Fruit fly (Drosophila melanogaster) whole organism, embryonic: ENCODE data around the gene CG43630.

Source experiments
- BEAF-32 ChIP-seq: fragments of 200-800 bp; sonication (Bioruptor generic); optimal IDR thresholded peaks from 3 replicates; lab custom pipeline; 2017; ENCODE audit warnings: missing biosample characterization, missing genetic modification characterization, mild to moderate bottlenecking, moderate library complexity, missing genetic modification reagents
- CG12236 ChIP-seq: fragments of 200-800 bp; sonication (Bioruptor generic); optimal IDR thresholded peaks from 2 replicates; lab custom pipeline; 2016; ENCODE audit warnings: missing biosample characterization, missing genetic modification characterization
- CG12659 ChIP-seq: fragments of 200-800 bp; sonication (Bioruptor generic); optimal IDR thresholded peaks from 3 replicates; lab custom pipeline; 2017; ENCODE audit warnings: mild to moderate bottlenecking, missing biosample characterization, missing genetic modification reagents, missing genetic modification characterization
- CG12769 ChIP-seq: fragments of 200-800 bp; sonication (Bioruptor generic); optimal IDR thresholded peaks from 2 replicates; lab custom pipeline; 2019; ENCODE audit warnings: missing biosample characterization, mild to moderate bottlenecking, missing genetic modification characterization, moderate library complexity
- CG13894 ChIP-seq: fragments of 200-800 bp; sonication (Bioruptor generic); optimal IDR thresholded peaks from 3 replicates; lab custom pipeline; 2018; ENCODE audit warnings: missing biosample characterization, mild to moderate bottlenecking, missing genetic modification characterization, moderate library complexity
- CG14050 ChIP-seq: fragments of 200-800 bp; sonication (Bioruptor generic); IDR thresholded peaks from 3 replicates; pipeline ENCODE4 v1.3.6; 2022; ENCODE audit warnings: missing biosample characterization, missing genetic modification characterization
- CG14441 ChIP-seq: fragments of 200-800 bp; sonication (Bioruptor generic); IDR thresholded peaks from 2 replicates; pipeline ENCODE4 v1.3.6; 2022; ENCODE audit warnings: missing biosample characterization, missing genetic modification characterization
- CG15479 ChIP-seq: fragments of 200-800 bp; sonication (Bioruptor generic); optimal IDR thresholded peaks from 3 replicates; lab custom pipeline; 2019; ENCODE audit warnings: missing biosample characterization, mild to moderate bottlenecking, missing genetic modification characterization, moderate library complexity
- CG1647 ChIP-seq: fragments of 200-800 bp; sonication (Bioruptor generic); optimal IDR thresholded peaks from 3 replicates; lab custom pipeline; 2016; ENCODE audit warnings: missing biosample characterization, missing genetic modification characterization
- CG16813 ChIP-seq: fragments of 200-800 bp; sonication (Bioruptor generic); IDR thresholded peaks from 3 replicates; pipeline ENCODE4 v1.3.6; 2022; ENCODE audit warnings: missing biosample characterization, missing genetic modification characterization; ENCODE audit not compliant: partially characterized antibody
- CG17328 ChIP-seq: fragments of 200-800 bp; sonication (Bioruptor generic); IDR thresholded peaks from 2 replicates; pipeline ENCODE4 v1.3.6; 2022; ENCODE audit warnings: missing biosample characterization, missing genetic modification characterization
- CG1832 ChIP-seq: fragments of 200-800 bp; sonication (Bioruptor generic); optimal IDR thresholded peaks from 2 replicates; lab custom pipeline; 2017; ENCODE audit warnings: missing biosample characterization, mild to moderate bottlenecking, missing genetic modification characterization, inconsistent platforms
- CG18619 ChIP-seq: fragments of 200-800 bp; sonication (Bioruptor generic); optimal IDR thresholded peaks from 3 replicates; lab custom pipeline; 2017; ENCODE audit warnings: missing biosample characterization, mild to moderate bottlenecking, missing genetic modification characterization
- CG2129 ChIP-seq: fragments of 200-800 bp; sonication (Bioruptor generic); IDR thresholded peaks from 2 replicates; pipeline ENCODE4 v1.3.6; 2022; ENCODE audit warnings: missing biosample characterization, missing genetic modification characterization; ENCODE audit not compliant: partially characterized antibody
- CG30431 ChIP-seq: fragments of 200-800 bp; sonication (Bioruptor generic); optimal IDR thresholded peaks from 2 replicates; lab custom pipeline; 2017; ENCODE audit warnings: missing biosample characterization, missing genetic modification characterization
- CG42726 ChIP-seq: fragments of 200-800 bp; sonication (Bioruptor generic); IDR thresholded peaks from 2 replicates; pipeline ENCODE4 v1.3.6; 2022; ENCODE audit warnings: missing biosample characterization, missing genetic modification characterization; ENCODE audit not compliant: partially characterized antibody
- CG43689 ChIP-seq: fragments of 200-800 bp; sonication (Bioruptor generic); IDR thresholded peaks from 2 replicates; pipeline ENCODE4 v1.3.6; 2022; ENCODE audit warnings: missing biosample characterization, missing genetic modification characterization
- CG4404 ChIP-seq: fragments of 200-800 bp; sonication (Bioruptor generic); IDR thresholded peaks from 2 replicates; pipeline ENCODE4 v1.3.6; 2022; ENCODE audit warnings: missing biosample characterization, missing genetic modification characterization
- CG6854 ChIP-seq: fragments of 200-800 bp; sonication (Bioruptor generic); optimal IDR thresholded peaks from 3 replicates; lab custom pipeline; 2017; ENCODE audit warnings: missing biosample characterization, mild to moderate bottlenecking, missing genetic modification characterization
- CG7271 ChIP-seq: fragments of 200-800 bp; sonication (Bioruptor generic); optimal IDR thresholded peaks from 2 replicates; lab custom pipeline; 2018; ENCODE audit warnings: missing biosample characterization, mild to moderate bottlenecking, missing genetic modification characterization, moderate library complexity
- CG7372 ChIP-seq: fragments of 200-800 bp; sonication (Bioruptor generic); IDR thresholded peaks from 2 replicates; pipeline ENCODE4 v1.3.6; 2022; ENCODE audit warnings: missing biosample characterization, missing genetic modification characterization
- CG7928 ChIP-seq: fragments of 200-800 bp; sonication (Bioruptor generic); optimal IDR thresholded peaks from 2 replicates; lab custom pipeline; 2017; ENCODE audit warnings: missing biosample characterization, mild to moderate bottlenecking, missing genetic modification characterization
- CG9437 ChIP-seq: fragments of 200-800 bp; sonication (Bioruptor generic); optimal IDR thresholded peaks from 2 replicates; lab custom pipeline; 2018; ENCODE audit warnings: missing biosample characterization, mild to moderate bottlenecking, missing genetic modification characterization
- Dip3 ChIP-seq: fragments of 200-800 bp; sonication (Bioruptor generic); optimal IDR thresholded peaks from 3 replicates; lab custom pipeline; 2016; ENCODE audit warnings: missing biosample characterization, missing genetic modification characterization
- Eip74EF ChIP-seq, 2 experiments: fragments of 200-800 bp in 1 of 2; fragments of >200 bp in 1 of 2; sonication (Bioruptor generic) in 1 of 2; optimal IDR thresholded peaks; 2 replicates each; lab custom pipeline; 2017 to 2019; ENCODE audit warnings: missing biosample characterization in 2 of 2, missing genetic modification characterization in 2 of 2, mild to moderate bottlenecking in 1 of 2, moderate library complexity in 1 of 2
- HLH3B ChIP-seq: fragments of 200-800 bp; sonication (Bioruptor generic); IDR thresholded peaks from 2 replicates; pipeline ENCODE4 v1.3.6; 2022; ENCODE audit warnings: missing biosample characterization, missing genetic modification characterization
- NC2α ChIP-seq: fragments of 200-800 bp; sonication (Bioruptor generic); optimal IDR thresholded peaks from 2 replicates; lab custom pipeline; 2016; ENCODE audit warnings: missing biosample characterization, missing genetic modification characterization
- NC2β ChIP-seq: fragments of 200-800 bp; sonication (Bioruptor generic); optimal IDR thresholded peaks from 2 replicates; lab custom pipeline; 2016; ENCODE audit warnings: missing biosample characterization, missing genetic modification characterization
- NfI ChIP-seq: fragments of 200-800 bp; sonication (Bioruptor generic); optimal IDR thresholded peaks from 3 replicates; lab custom pipeline; 2018; ENCODE audit warnings: missing biosample characterization, mild to moderate bottlenecking, missing genetic modification characterization, moderate library complexity
- Oaz ChIP-seq: fragments of 200-800 bp; sonication (Bioruptor generic); IDR thresholded peaks from 2 replicates; pipeline ENCODE4 v1.3.6; 2022; ENCODE audit warnings: missing biosample characterization, missing genetic modification characterization
- Sin3A ChIP-seq: fragments of >200 bp; optimal IDR thresholded peaks from 2 replicates; lab custom pipeline; 2018
- abd-A ChIP-seq: fragments of 200-800 bp; sonication (Bioruptor generic); optimal IDR thresholded peaks from 3 replicates; lab custom pipeline; 2019; ENCODE audit warnings: missing biosample characterization, mild to moderate bottlenecking, missing genetic modification characterization, moderate library complexity
- fd3F ChIP-seq: fragments of 200-800 bp; sonication (Bioruptor generic); optimal IDR thresholded peaks from 2 replicates; lab custom pipeline; 2018; ENCODE audit warnings: missing biosample characterization, mild to moderate bottlenecking, missing genetic modification characterization, moderate library complexity
- ftz-f1 ChIP-seq: fragments of 200-800 bp; sonication (Bioruptor generic); optimal IDR thresholded peaks from 2 replicates; lab custom pipeline; 2016; ENCODE audit warnings: missing biosample characterization, missing genetic modification characterization
- grau ChIP-seq: fragments of 200-800 bp; optimal IDR thresholded peaks from 3 replicates; lab custom pipeline; 2019; ENCODE audit warnings: missing biosample characterization, mild to moderate bottlenecking, missing genetic modification characterization, moderate library complexity
- jing ChIP-seq: fragments of 200-800 bp; sonication (Bioruptor generic); optimal IDR thresholded peaks from 2 replicates; lab custom pipeline; 2018; ENCODE audit warnings: missing biosample characterization, mild to moderate bottlenecking, missing genetic modification characterization
- jumu ChIP-seq: fragments of 200-800 bp; sonication (Bioruptor generic); optimal IDR thresholded peaks from 3 replicates; lab custom pipeline; 2016; ENCODE audit warnings: missing biosample characterization, missing genetic modification characterization
- knrl ChIP-seq: fragments of 200-800 bp; sonication (Bioruptor generic); IDR thresholded peaks from 3 replicates; pipeline ENCODE4 v1.3.6; 2022; ENCODE audit warnings: missing biosample characterization, missing genetic modification characterization; ENCODE audit not compliant: partially characterized antibody
- luna ChIP-seq: fragments of 200-800 bp; sonication (Bioruptor generic); optimal IDR thresholded peaks from 2 replicates; lab custom pipeline; 2016; ENCODE audit warnings: missing biosample characterization, missing genetic modification characterization
- maf-S ChIP-seq: fragments of 200-800 bp; sonication (Bioruptor generic); optimal IDR thresholded peaks from 2 replicates; lab custom pipeline; 2016; ENCODE audit warnings: missing biosample characterization, missing genetic modification characterization
- mld ChIP-seq: fragments of 200-800 bp; sonication (Bioruptor generic); IDR thresholded peaks from 3 replicates; pipeline ENCODE4 v1.3.6; 2022; ENCODE audit warnings: missing biosample characterization, missing genetic modification characterization; ENCODE audit not compliant: partially characterized antibody
- odd ChIP-seq: fragments of 200-800 bp; sonication (Bioruptor generic); optimal IDR thresholded peaks from 2 replicates; lab custom pipeline; 2017; ENCODE audit warnings: missing biosample characterization, mild to moderate bottlenecking, missing genetic modification characterization
- sima ChIP-seq: fragments of 200-800 bp; sonication (Bioruptor generic); optimal IDR thresholded peaks from 2 replicates; lab custom pipeline; 2016; ENCODE audit warnings: missing biosample characterization, missing genetic modification characterization
- tgo ChIP-seq: fragments of 200-800 bp; sonication (Bioruptor generic); IDR thresholded peaks from 3 replicates; pipeline ENCODE4 v1.3.6; 2022; ENCODE audit warnings: missing biosample characterization, missing genetic modification characterization
- tin ChIP-seq: fragments of 200-800 bp; sonication (Bioruptor generic); optimal IDR thresholded peaks from 3 replicates; lab custom pipeline; 2016; ENCODE audit warnings: missing biosample characterization, missing genetic modification characterization
- twi ChIP-seq: fragments of 200-800 bp; optimal IDR thresholded peaks from 2 replicates; lab custom pipeline; 2019; ENCODE audit warnings: missing biosample characterization, mild to moderate bottlenecking, missing genetic modification characterization, moderate library complexity
- vnd ChIP-seq: fragments of 200-800 bp; sonication (Bioruptor generic); IDR thresholded peaks from 3 replicates; pipeline ENCODE4 v1.3.6; 2022; ENCODE audit warnings: missing biosample characterization, missing genetic modification characterization; ENCODE audit not compliant: partially characterized antibody
- vvl ChIP-seq: fragments of 200-800 bp; sonication (Bioruptor generic); IDR thresholded peaks from 2 replicates; pipeline ENCODE4 v1.3.6; 2022; ENCODE audit warnings: missing biosample characterization, missing genetic modification characterization
- wor ChIP-seq: fragments of 200-800 bp; sonication (Bioruptor generic); IDR thresholded peaks from 2 replicates; pipeline ENCODE4 v1.3.6; 2022; ENCODE audit warnings: missing biosample characterization, missing genetic modification characterization

CG43630 gene

DNA sequence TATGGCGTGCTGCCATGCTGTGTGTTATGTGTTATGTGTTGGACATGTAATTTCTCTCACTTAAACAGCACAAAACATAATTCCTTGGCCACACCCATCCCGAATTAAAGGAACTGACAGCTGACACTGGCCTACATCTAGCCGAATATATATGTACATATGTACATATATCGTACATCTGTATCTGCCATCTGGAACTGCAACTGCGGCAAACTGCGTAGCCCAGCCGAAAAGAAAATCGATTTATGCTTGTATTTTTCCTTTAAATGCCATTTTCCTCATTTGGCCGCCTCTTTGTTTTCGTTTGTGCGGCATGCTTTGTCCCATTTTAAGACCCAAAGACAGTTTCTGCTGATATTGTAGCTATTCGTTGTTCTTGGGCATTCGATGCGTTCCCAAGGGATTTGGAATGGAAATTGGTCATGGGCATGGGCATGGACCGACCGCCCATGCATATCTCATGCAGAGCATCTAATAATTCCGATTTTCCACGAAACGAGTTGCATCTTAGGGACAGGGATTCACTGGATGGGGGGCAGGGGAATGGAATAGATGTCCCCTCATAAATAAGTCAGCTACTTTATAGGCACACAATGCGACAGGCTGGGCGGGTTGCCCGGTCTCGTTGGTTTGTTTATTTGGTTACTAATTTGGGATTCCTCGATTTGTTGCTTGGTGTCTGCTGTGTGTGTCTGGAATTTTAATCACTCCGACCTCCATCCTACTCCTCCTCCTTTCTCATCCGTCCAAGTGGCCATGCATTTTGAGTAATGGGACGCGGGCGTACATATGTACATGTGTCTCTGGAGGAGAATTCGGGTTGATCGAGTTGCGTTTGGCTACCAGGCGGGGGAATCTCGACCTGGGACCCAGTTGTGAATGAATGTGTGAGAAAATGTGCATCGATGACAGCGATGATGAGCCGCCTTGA, 26.7 kb downstream of the CG43630 start (continued):
- TF ChIP-seq Oaz (no peak), CG42726 (GFP tag; lab: Robert Waterston, UW) (no peak), CG18619 (no peak), Sin3A (lab: Kevin White, UChicago) (no peak), CG9437 (GFP tag; lab: Kevin White, UChicago) (no peak), vnd (no peak), CG43689 (no peak), luna (no peak), CG16813 (0 out of 3 replicates have a peak, but pooled peaks have one; percentile 14), CG12659 (GFP tag; lab: Kevin White, UChicago) (no peak), CG12769 (tag; lab: Kevin White, UChicago) (peak; percentile 30), knrl (GFP tag; lab: Robert Waterston, UW) (no peak), NfI (GFP tag; lab: Kevin White, UChicago) (no peak), CG30431 (GFP tag; lab: Kevin White, UChicago) (no peak), CG2129 (GFP tag; lab: Robert Waterston, UW) (no peak), CG15479 (GFP tag; lab: Kevin White, UChicago) (no peak), grau (tag; lab: Kevin White, UChicago) (no peak), jumu (GFP tag; lab: Kevin White, UChicago) (no peak), CG4404 (GFP tag; lab: Robert Waterston, UW) (no peak), NC2α (no peak), wor (GFP tag; lab: Robert Waterston, UW) (no peak), jing (GFP tag; lab: Kevin White, UChicago) (no peak), NC2β (GFP tag; lab: Kevin White, UChicago) (no peak), CG7928 (GFP tag; lab: Kevin White, UChicago) (no peak), CG14441 (GFP tag; lab: Robert Waterston, UW) (no peak), CG6854 (GFP tag; lab: Kevin White, UChicago) (no peak), CG7271 (tag; lab: Kevin White, UChicago) (no peak), maf-S (no peak), odd (GFP tag; lab: Kevin White, UChicago) (no peak), CG17328 (GFP tag; lab: Robert Waterston, UW) (no peak), sima (GFP tag; lab: Kevin White, UChicago) (no peak), CG14050 (no peak), CG7372 (GFP tag; lab: Robert Waterston, UW) (no peak), CG1647 (GFP tag; lab: Kevin White, UChicago) (no peak), CG12236 (no peak), abd-A (peak; percentile 90), Eip74EF (GFP tag; optimal IDR thresholded peaks at IDR 0.05; lab: Kevin White, UChicago) (no peak), tgo (GFP tag; lab: Robert Waterston, UW) (no peak), CG1832 (no peak), Dip3 (GFP tag; lab: Kevin White, UChicago) (no peak), HLH3B (no peak), CG13894 (tag; lab: Kevin White, UChicago) (no peak), BEAF-32 (GFP tag; lab: Kevin White, UChicago) (no peak), mld (no peak), twi (tag; lab: Kevin White, UChicago) (peak; percentile 98), tin (no peak), fd3F (GFP tag; lab: Kevin White, UChicago) (no peak), ftz-f1 (no peak), vvl (peak; percentile 66; the same call in 1 of the 2 replicates)
